Fruit fly (Drosophila melanogaster) whole organism, pupa: ENCODE data around the gene CG5973.
A peak's percentile ranks its signal among the peaks of the same experiment; 100 is the strongest.

Source experiments
- CG10348 ChIP-seq: fragments of 200-800 bp; sonication (Bioruptor generic); IDR thresholded peaks from 2 replicates; pipeline ENCODE4 v1.3.6; 2022; ENCODE audit warnings: missing biosample characterization, missing genetic modification characterization
- CG17806 ChIP-seq: fragments of 200-800 bp; sonication (Bioruptor generic); optimal IDR thresholded peaks from 2 replicates; lab custom pipeline; 2018; ENCODE audit warnings: missing biosample characterization, mild to moderate bottlenecking, missing genetic modification characterization, moderate library complexity

DNA sequence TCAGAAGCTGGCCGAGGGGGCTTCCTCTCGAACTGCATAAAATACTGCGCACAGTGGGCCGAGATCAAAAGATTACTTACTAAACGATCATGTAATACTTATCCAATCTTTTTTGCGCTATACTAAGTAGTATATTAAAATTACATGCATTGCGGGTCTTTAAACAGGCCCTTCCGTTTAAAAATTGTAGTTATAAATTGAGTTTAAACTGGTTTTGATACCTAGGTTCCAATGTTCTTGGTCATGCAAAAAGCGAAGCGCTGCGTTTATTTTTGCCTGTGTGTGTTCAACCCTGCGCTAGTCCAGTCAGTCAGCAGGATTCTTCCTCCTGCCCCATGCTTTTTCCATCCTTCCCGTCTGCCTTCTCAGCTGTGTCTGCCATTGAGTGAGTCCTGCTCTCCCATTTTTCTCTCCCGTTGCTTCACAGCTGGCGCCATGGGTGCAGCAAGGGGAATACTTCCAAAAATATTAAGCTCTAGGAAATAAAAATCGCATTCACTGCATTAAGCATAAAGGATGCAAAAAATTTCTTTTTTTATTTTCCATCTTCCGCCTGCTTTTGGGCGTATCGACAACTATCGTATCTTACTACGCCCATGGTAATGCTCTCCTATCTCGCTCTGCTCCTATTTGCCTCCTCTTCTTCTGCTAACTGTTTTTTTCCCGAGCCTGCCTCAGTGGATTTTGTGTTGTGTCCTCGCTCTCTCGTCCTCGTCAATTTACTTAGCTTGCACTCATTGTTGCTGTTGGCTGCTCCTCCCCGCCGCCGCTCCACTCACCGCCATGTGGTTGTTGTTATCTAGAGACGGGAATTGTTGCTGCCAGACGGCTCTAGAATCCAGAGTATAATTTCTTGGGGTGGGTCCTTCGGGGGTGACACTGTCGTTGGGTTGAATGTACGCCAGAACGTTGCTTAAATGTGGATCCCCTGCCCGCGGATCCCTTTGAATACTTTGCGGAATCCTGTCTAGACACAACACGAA, 16.7 kb upstream of the CG5973 start:
- TF ChIP-seq CG10348 = no peak
- TF ChIP-seq CG17806 = peak; percentile 84
